Worm (Caenorhabditis elegans) whole organism, L4/young adult: ENCODE data around the gene M02D8.3.

Experiments used
- W03F9.2 ChIP-seq: fragments of 150-350 bp; optimal IDR thresholded peaks from 2 replicates; lab custom pipeline; 2014; ENCODE audit warnings: missing biosample characterization, missing genetic modification characterization
- dao-5 ChIP-seq: sonication (generic microtip); optimal IDR thresholded peaks from 2 replicates; lab custom pipeline; 2016; ENCODE audit warnings: missing genotype, missing genetic modification characterization, moderate library complexity, missing compliant biosample characterization
- him-1 ChIP-seq: sonication (generic microtip); optimal IDR thresholded peaks from 2 replicates; lab custom pipeline; 2016; ENCODE audit warnings: missing genotype, missing genetic modification reagents, missing genetic modification characterization, missing compliant biosample characterization

- TF ChIP-seq him-1 (tag; lab: Kevin White, UChicago) (no peak), W03F9.2 (tag; lab: Kevin White, UChicago) (no peak), dao-5 (tag; lab: Kevin White, UChicago) (no peak)
Measured at ce11 chrX:8750660-8751059, 13.8 kb upstream of the M02D8.3 start, which contains the start of gene asns-2.
